Worm (Caenorhabditis elegans) whole organism, L1 larva: ENCODE data around the gene F59A6.4.

Source experiments
- C16A3.4 ChIP-seq: fragments of 150-350 bp; optimal IDR thresholded peaks from 2 replicates; lab custom pipeline; 2014; ENCODE audit warnings: missing biosample characterization, missing genetic modification characterization
- ama-1 ChIP-seq: fragments of 150-350 bp; optimal IDR thresholded peaks from 2 replicates; lab custom pipeline; 2014
- blmp-1 ChIP-seq: fragments of 150-350 bp; optimal IDR thresholded peaks from 2 replicates; lab custom pipeline; 2014; ENCODE audit warnings: missing biosample characterization, missing genetic modification characterization
- ceh-63 ChIP-seq: fragments of 200-800 bp; sonication (Bioruptor generic); optimal IDR thresholded peaks from 2 replicates; lab custom pipeline; 2018; ENCODE audit warnings: mild to moderate bottlenecking, missing genetic modification characterization, missing compliant biosample characterization
- ceh-88 ChIP-seq: fragments of 200-800 bp; sonication (Bioruptor generic); IDR thresholded peaks from 2 replicates; pipeline ENCODE4 v1.3.6; 2022; ENCODE audit warnings: missing genetic modification characterization, missing compliant biosample characterization
- ceh-90 ChIP-seq: sonication (generic microtip); optimal IDR thresholded peaks from 2 replicates; lab custom pipeline; 2016; ENCODE audit warnings: missing genetic modification characterization, missing compliant biosample characterization
- ces-1 ChIP-seq: fragments of 150-350 bp; optimal IDR thresholded peaks from 2 replicates; lab custom pipeline; 2014; ENCODE audit warnings: missing biosample characterization, missing genetic modification reagents, missing genetic modification characterization
- dpl-1 ChIP-seq, 3 experiments: fragments of 150-350 bp in 2 of 3; sonication (generic microtip) in 1 of 3; optimal IDR thresholded peaks; 2 replicates each; lab custom pipeline; 2014 to 2017; ENCODE audit warnings: missing biosample characterization in 3 of 3, missing genetic modification characterization in 3 of 3, missing genetic modification reagents in 3 of 3
- dsc-1 ChIP-seq: sonication (generic microtip); optimal IDR thresholded peaks from 2 replicates; lab custom pipeline; 2016; ENCODE audit warnings: mild to moderate bottlenecking, missing genetic modification characterization, missing compliant biosample characterization
- efl-1 ChIP-seq, 4 experiments: fragments of 150-350 bp; optimal IDR thresholded peaks in 3 of 4; peaks in 1 of 4; 1 replicate in 1 of 4; 2 replicates in 3 of 4; lab custom pipeline; 2014; ENCODE audit warnings: missing biosample characterization in 2 of 4, missing genetic modification characterization in 2 of 4, missing genetic modification reagents in 2 of 4
- efl-3 ChIP-seq: fragments of 200-800 bp; sonication (Bioruptor generic); optimal IDR thresholded peaks from 2 replicates; lab custom pipeline; 2018; ENCODE audit warnings: mild to moderate bottlenecking, missing genetic modification characterization, missing compliant biosample characterization
- elt-2 ChIP-seq: sonication (generic microtip); optimal IDR thresholded peaks from 2 replicates; lab custom pipeline; 2016; ENCODE audit warnings: missing genetic modification characterization, mild to moderate bottlenecking, inconsistent platforms, missing compliant biosample characterization, missing genetic modification reagents
- fkh-10 ChIP-seq: sonication (generic microtip); optimal IDR thresholded peaks from 2 replicates; lab custom pipeline; 2017; ENCODE audit warnings: missing biosample characterization, missing genetic modification reagents, missing genetic modification characterization
- fkh-4 ChIP-seq: sonication (generic microtip); optimal IDR thresholded peaks from 2 replicates; lab custom pipeline; 2016; ENCODE audit warnings: missing compliant biosample characterization, missing genetic modification characterization, borderline replicate concordance
- fkh-8 ChIP-seq: sonication (generic microtip); optimal IDR thresholded peaks from 2 replicates; lab custom pipeline; 2016; ENCODE audit warnings: mild to moderate bottlenecking, missing genetic modification characterization, missing compliant biosample characterization
- hlh-4 ChIP-seq: sonication (generic microtip); optimal IDR thresholded peaks from 2 replicates; lab custom pipeline; 2016; ENCODE audit warnings: mild to moderate bottlenecking, missing genetic modification characterization, missing compliant biosample characterization
- irx-1 ChIP-seq: sonication (generic microtip); optimal IDR thresholded peaks from 2 replicates; lab custom pipeline; 2016; ENCODE audit warnings: missing genetic modification characterization, missing compliant biosample characterization
- jun-1 ChIP-seq: fragments of 150-350 bp; optimal IDR thresholded peaks from 2 replicates; lab custom pipeline; 2014; ENCODE audit warnings: missing biosample characterization, missing genetic modification reagents, missing genetic modification characterization
- lin-14 ChIP-seq: fragments of 200-800 bp; sonication (Bioruptor generic); optimal IDR thresholded peaks from 2 replicates; lab custom pipeline; 2018; ENCODE audit warnings: mild to moderate bottlenecking, missing genetic modification characterization, moderate library complexity, missing compliant biosample characterization
- lin-15B ChIP-seq: fragments of 150-350 bp; sonication (generic microtip); optimal IDR thresholded peaks from 3 replicates; lab custom pipeline; 2014; ENCODE audit warnings: missing biosample characterization, missing genetic modification characterization
- lin-35 ChIP-seq, 2 experiments: fragments of 150-350 bp; optimal IDR thresholded peaks; 2 replicates each; lab custom pipeline; 2014; ENCODE audit warnings: missing biosample characterization in 2 of 2, missing genetic modification characterization in 2 of 2, missing genetic modification reagents in 2 of 2
- lsy-2 ChIP-seq, 2 experiments: fragments of 150-350 bp; optimal IDR thresholded peaks; 2 replicates each; lab custom pipeline; 2014; ENCODE audit warnings: missing biosample characterization in 2 of 2, missing genetic modification characterization in 2 of 2
- mab-9 ChIP-seq: fragments of 200-800 bp; sonication (Bioruptor generic); IDR thresholded peaks from 2 replicates; pipeline ENCODE4 v1.3.6; 2022; ENCODE audit warnings: missing genetic modification reagents, missing genetic modification characterization, missing compliant biosample characterization
- mdl-1 ChIP-seq, 2 experiments: fragments of 150-350 bp; optimal IDR thresholded peaks; 2 replicates each; lab custom pipeline; 2014 to 2017; ENCODE audit warnings: missing biosample characterization in 2 of 2, missing genetic modification characterization in 2 of 2, inconsistent platforms in 1 of 2
- nhr-20 ChIP-seq: sonication (generic microtip); optimal IDR thresholded peaks from 2 replicates; lab custom pipeline; 2016; ENCODE audit warnings: mild to moderate bottlenecking, missing genetic modification characterization, missing compliant biosample characterization
- nhr-237 ChIP-seq: fragments of 150-350 bp; optimal IDR thresholded peaks from 2 replicates; lab custom pipeline; 2014; ENCODE audit warnings: missing biosample characterization, missing genetic modification characterization
- nhr-28 ChIP-seq: fragments of 150-350 bp; optimal IDR thresholded peaks from 2 replicates; lab custom pipeline; 2014; ENCODE audit warnings: missing biosample characterization, missing genetic modification characterization
- nhr-71 ChIP-seq: sonication (generic microtip); optimal IDR thresholded peaks from 2 replicates; lab custom pipeline; 2016; ENCODE audit warnings: mild to moderate bottlenecking, missing genetic modification characterization, moderate library complexity, missing compliant biosample characterization
- nhr-77 ChIP-seq: fragments of 150-350 bp; optimal IDR thresholded peaks from 2 replicates; lab custom pipeline; 2014; ENCODE audit warnings: missing biosample characterization, missing genetic modification characterization
- nhr-84 ChIP-seq: sonication (generic microtip); optimal IDR thresholded peaks from 2 replicates; lab custom pipeline; 2017; ENCODE audit warnings: missing biosample characterization, missing genetic modification characterization
- nhr-85 ChIP-seq: sonication (generic microtip); peaks from one replicate; lab custom pipeline; 2016; ENCODE audit warnings: missing genetic modification characterization, inconsistent platforms, missing compliant biosample characterization
- rnt-1 ChIP-seq: sonication (generic microtip); optimal IDR thresholded peaks from 2 replicates; lab custom pipeline; 2016; ENCODE audit warnings: mild to moderate bottlenecking, missing genetic modification characterization, moderate library complexity, missing compliant biosample characterization
- snpc-4 ChIP-seq: fragments of 150-350 bp; optimal IDR thresholded peaks from 2 replicates; lab custom pipeline; 2014; ENCODE audit warnings: missing biosample characterization, missing genetic modification characterization
- sup-37 ChIP-seq: fragments of 200-800 bp; sonication (Bioruptor generic); optimal IDR thresholded peaks from 2 replicates; lab custom pipeline; 2018; ENCODE audit warnings: mild to moderate bottlenecking, missing genetic modification characterization, missing compliant biosample characterization
- swsn-7 ChIP-seq: sonication (generic microtip); optimal IDR thresholded peaks from 2 replicates; lab custom pipeline; 2016; ENCODE audit warnings: missing genetic modification characterization, missing compliant biosample characterization
- tbx-2 ChIP-seq: sonication (generic microtip); optimal IDR thresholded peaks from 2 replicates; lab custom pipeline; 2016; ENCODE audit warnings: missing genetic modification characterization, missing compliant biosample characterization
- unc-30 ChIP-seq: sonication (generic microtip); optimal IDR thresholded peaks from 2 replicates; lab custom pipeline; 2017; ENCODE audit warnings: missing biosample characterization, missing genetic modification characterization
- unc-62 ChIP-seq: fragments of 150-350 bp; optimal IDR thresholded peaks from 2 replicates; lab custom pipeline; 2014; ENCODE audit warnings: missing biosample characterization, missing genetic modification reagents, missing genetic modification characterization
- unc-86 ChIP-seq: sonication (generic microtip); optimal IDR thresholded peaks from 2 replicates; lab custom pipeline; 2016; ENCODE audit warnings: missing genetic modification characterization, missing compliant biosample characterization
- xbp-1 ChIP-seq: sonication (generic microtip); optimal IDR thresholded peaks from 2 replicates; lab custom pipeline; 2016; ENCODE audit warnings: missing genetic modification characterization, missing compliant biosample characterization
- zip-4 ChIP-seq: fragments of 200-800 bp; sonication (Bioruptor generic); optimal IDR thresholded peaks from 2 replicates; lab custom pipeline; 2018; ENCODE audit warnings: mild to moderate bottlenecking, missing genetic modification characterization, moderate library complexity, missing compliant biosample characterization
- ztf-11 ChIP-seq, 2 experiments: sonication (generic microtip); optimal IDR thresholded peaks; 2 replicates each; lab custom pipeline; 2016 to 2017; ENCODE audit warnings: missing genetic modification characterization in 2 of 2, missing biosample characterization in 1 of 2, missing compliant biosample characterization in 1 of 2
- ztf-4 ChIP-seq: fragments of 150-350 bp; optimal IDR thresholded peaks from 2 replicates; lab custom pipeline; 2014; ENCODE audit warnings: missing biosample characterization, missing genetic modification characterization

F59A6.4 gene

DNA sequence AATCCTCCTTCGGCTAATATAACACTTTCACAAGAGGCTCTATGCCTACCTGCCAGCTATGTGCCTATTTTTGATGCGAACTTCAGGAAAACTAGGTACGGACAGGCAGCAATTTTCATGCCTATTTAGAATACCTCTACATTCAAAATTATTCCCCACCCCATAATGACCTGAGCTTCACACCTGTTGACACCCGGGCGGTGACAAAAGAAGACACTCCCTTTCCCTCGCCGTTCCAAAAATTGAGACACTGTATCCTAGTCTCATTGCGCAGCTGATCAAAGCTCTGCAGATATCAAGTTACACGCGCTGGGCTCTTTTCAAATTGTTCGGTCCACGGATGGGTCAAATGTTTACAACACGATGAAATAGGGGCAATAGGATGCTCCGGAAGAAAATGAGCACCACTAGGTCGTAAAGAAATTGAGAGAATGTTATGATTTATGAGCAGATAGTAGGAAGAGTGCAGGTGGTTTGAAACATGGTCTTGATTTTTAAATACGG, 30.4 kb upstream of the F59A6.4 start:
- no peak for TF ChIP-seq lsy-2 (tag; optimal IDR thresholded peaks at IDR 0.05; lab: Kevin White, UChicago)
- TF ChIP-seq ceh-88 (GFP tag; lab: Robert Waterston, UW) = no peak
- TF ChIP-seq mdl-1 (tag; optimal IDR thresholded peaks at IDR 0.05; lab: Kevin White, UChicago) = no peak
- no peak for TF ChIP-seq nhr-28 (tag; lab: Kevin White, UChicago)

ce11 chrII:4975311-4975710, 29.6 kb upstream of the F59A6.4 start:
- TF ChIP-seq tbx-2 (tag; lab: Kevin White, UChicago) = no peak
- TF ChIP-seq mab-9 (GFP tag; lab: Robert Waterston, UW) = no peak
- TF ChIP-seq irx-1 = no peak
- no peak for TF ChIP-seq fkh-4
- no peak for TF ChIP-seq lin-35 (GFP tag; optimal IDR thresholded peaks at IDR 0.05; lab: Kevin White, UChicago)
- TF ChIP-seq fkh-8 (tag; lab: Kevin White, UChicago) = no peak
- no peak for TF ChIP-seq ztf-4
- TF ChIP-seq snpc-4 = no peak
- no peak for TF ChIP-seq unc-62 (GFP tag; lab: Kevin White, UChicago)
- no peak for TF ChIP-seq rnt-1 (tag; lab: Kevin White, UChicago)
- no peak for TF ChIP-seq fkh-10
- TF ChIP-seq dpl-1 (GFP tag; optimal IDR thresholded peaks at IDR 0.05; lab: Kevin White, UChicago) = no peak
- no peak for TF ChIP-seq ztf-11 (tag; optimal IDR thresholded peaks at IDR 0.05; lab: Kevin White, UChicago)
- no peak for TF ChIP-seq sup-37
- TF ChIP-seq unc-30 (tag; lab: Kevin White, UChicago) = no peak
- no peak for TF ChIP-seq swsn-7 (tag; lab: Kevin White, UChicago)

DNA sequence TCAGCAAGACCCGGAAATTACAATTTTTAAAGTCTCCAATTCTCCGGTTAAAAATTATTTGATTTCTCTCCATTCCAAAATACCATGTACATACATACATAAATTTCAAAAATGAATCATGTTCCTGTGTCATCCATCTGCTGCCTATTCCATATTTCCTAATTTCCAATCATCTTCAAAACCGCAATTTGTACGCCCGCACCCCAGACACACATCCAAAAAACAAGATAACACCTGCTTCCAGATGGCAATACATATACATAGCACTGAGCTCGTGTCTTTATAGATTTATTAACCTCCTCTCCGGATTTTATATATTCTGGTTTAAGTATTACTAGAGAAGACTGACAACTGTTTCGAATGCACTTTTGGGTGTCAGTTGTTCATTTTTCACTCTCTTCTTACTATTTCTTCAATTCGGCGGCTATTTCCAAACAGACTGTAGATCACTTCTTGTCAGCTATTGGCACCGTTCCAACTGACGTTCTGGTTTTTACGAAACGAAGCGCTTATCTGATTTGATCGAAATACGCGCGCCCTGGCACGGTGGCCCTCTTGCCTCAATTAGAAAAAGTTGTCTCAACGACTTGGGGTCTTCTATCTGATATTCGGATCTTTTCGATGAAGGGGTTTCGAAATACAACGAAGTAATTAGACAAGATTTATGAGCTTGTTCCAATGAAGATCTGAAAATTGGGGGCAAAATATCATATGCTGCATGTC, 23.0 kb upstream of the F59A6.4 start:
- TF ChIP-seq unc-30 (tag; lab: Kevin White, UChicago) (no peak), xbp-1 (no peak), dpl-1 (GFP tag; optimal IDR thresholded peaks at IDR 0.05; lab: Kevin White, UChicago) (no peak), fkh-4 (no peak), lsy-2 (tag; optimal IDR thresholded peaks at IDR 0.05; lab: Kevin White, UChicago) (no peak), nhr-84 (tag; lab: Kevin White, UChicago) (no peak), ces-1 (no peak), ama-1 (lab: Kevin White, UChicago) (no peak), nhr-237 (tag; lab: Kevin White, UChicago) (no peak), sup-37 (no peak), lin-14 (GFP tag; lab: Kevin White, UChicago) (peak; percentile 14), hlh-4 (tag; lab: Kevin White, UChicago) (no peak), nhr-20 (no peak), elt-2 (tag; lab: Kevin White, UChicago) (no peak), ztf-11 (tag; optimal IDR thresholded peaks at IDR 0.05; lab: Kevin White, UChicago) (peak in 1 of 2 experiments; percentile 87), snpc-4 (no peak), efl-3 (GFP tag; lab: Kevin White, UChicago) (no peak), ceh-90 (tag; lab: Kevin White, UChicago) (no peak), ceh-88 (GFP tag; lab: Robert Waterston, UW) (no peak), C16A3.4 (no peak), efl-1 (optimal IDR thresholded peaks at IDR 0.05; lab: Kevin White, UChicago) (no peak), efl-1 (GFP tag; optimal IDR thresholded peaks at IDR 0.05 in 1 of 2; lab: Kevin White, UChicago) (peak in 1 of 2 experiments; percentile 64), dsc-1 (tag; lab: Kevin White, UChicago) (no peak), unc-62 (GFP tag; lab: Kevin White, UChicago) (no peak), nhr-71 (tag; lab: Kevin White, UChicago) (no peak), tbx-2 (tag; lab: Kevin White, UChicago) (peak; percentile 58), zip-4 (GFP tag; lab: Kevin White, UChicago) (no peak), blmp-1 (tag; lab: Kevin White, UChicago) (peak; percentile 11), nhr-85 (tag; lab: Kevin White, UChicago) (peak; percentile 66), lin-15B (tag; lab: Kevin White, UChicago) (no peak), irx-1 (no peak), jun-1 (tag; lab: Kevin White, UChicago) (no peak), nhr-77 (tag; lab: Kevin White, UChicago) (no peak), ceh-63 (GFP tag; lab: Kevin White, UChicago) (no peak), unc-86 (tag; lab: Kevin White, UChicago) (no peak)
- TF ChIP-seq, all 84 proteins: peak for 6
